Worm (Caenorhabditis elegans) whole organism, L1 larva: Measurements from ENCODE around the gene htas-1.

Experiments
- mep-1 ChIP-seq: fragments of 150-350 bp; optimal IDR thresholded peaks from 2 replicates; lab custom pipeline; 2014; ENCODE audit warnings: missing biosample characterization, missing genetic modification characterization
- nhr-20 ChIP-seq: sonication (generic microtip); optimal IDR thresholded peaks from 2 replicates; lab custom pipeline; 2016; ENCODE audit warnings: mild to moderate bottlenecking, missing genetic modification characterization, missing compliant biosample characterization
- nhr-28 ChIP-seq: fragments of 150-350 bp; optimal IDR thresholded peaks from 2 replicates; lab custom pipeline; 2014; ENCODE audit warnings: missing biosample characterization, missing genetic modification characterization
- nhr-77 ChIP-seq: fragments of 150-350 bp; optimal IDR thresholded peaks from 2 replicates; lab custom pipeline; 2014; ENCODE audit warnings: missing biosample characterization, missing genetic modification characterization
- snpc-4 ChIP-seq: fragments of 150-350 bp; optimal IDR thresholded peaks from 2 replicates; lab custom pipeline; 2014; ENCODE audit warnings: missing biosample characterization, missing genetic modification characterization
- tbx-2 ChIP-seq: sonication (generic microtip); optimal IDR thresholded peaks from 2 replicates; lab custom pipeline; 2016; ENCODE audit warnings: missing genetic modification characterization, missing compliant biosample characterization
- unc-130 ChIP-seq: fragments of 150-350 bp; optimal IDR thresholded peaks from 2 replicates; lab custom pipeline; 2017; ENCODE audit warnings: missing biosample characterization, missing genetic modification characterization, inconsistent platforms
- unc-62 ChIP-seq: fragments of 150-350 bp; optimal IDR thresholded peaks from 2 replicates; lab custom pipeline; 2014; ENCODE audit warnings: missing biosample characterization, missing genetic modification reagents, missing genetic modification characterization

DNA sequence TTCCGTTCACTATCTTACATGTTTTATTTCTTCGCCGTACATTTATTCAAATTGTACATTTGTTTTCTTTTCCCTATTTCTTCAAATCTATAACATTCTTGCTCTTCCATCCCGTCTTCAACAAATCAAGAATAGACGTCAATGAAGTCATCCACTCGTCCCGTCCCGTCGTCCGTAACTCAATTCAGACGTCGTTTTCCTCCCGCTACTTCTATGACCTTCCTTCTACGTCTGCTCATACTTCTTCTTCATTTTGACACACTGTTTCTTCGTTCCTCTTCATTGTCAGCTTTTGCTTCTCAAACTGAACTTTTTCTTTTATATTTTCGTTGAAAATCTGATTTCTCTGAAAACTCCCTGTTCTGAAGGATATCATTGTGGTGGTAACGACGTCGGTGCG, 23.3 kb downstream of the htas-1 start:
- TF ChIP-seq mep-1 (tag; lab: Kevin White, UChicago) (no peak), snpc-4 (no peak), unc-62 (no peak), nhr-20 (tag; lab: Kevin White, UChicago) (no peak), tbx-2 (tag; lab: Kevin White, UChicago) (no peak), nhr-77 (tag; lab: Kevin White, UChicago) (no peak), unc-130 (tag; lab: Kevin White, UChicago) (no peak), nhr-28 (no peak)
